Worm (Caenorhabditis elegans) whole organism, L4 larva: Measurements from ENCODE around the gene acr-21.

Experiments
- D1046.2 ChIP-seq: fragments of 200-800 bp; sonication (Bioruptor generic); IDR thresholded peaks from 2 replicates; pipeline ENCODE4 v1.3.6; 2022; ENCODE audit warnings: missing genetic modification characterization, missing compliant biosample characterization
- F49E8.2 ChIP-seq: sonication (generic microtip); optimal IDR thresholded peaks from 2 replicates; lab custom pipeline; 2016; ENCODE audit warnings: missing compliant biosample characterization, mild to moderate bottlenecking, missing genetic modification characterization, borderline replicate concordance
- R02D3.7 ChIP-seq: fragments of 150-350 bp; sonication (generic microtip); optimal IDR thresholded peaks from 3 replicates; lab custom pipeline; 2014; ENCODE audit warnings: missing biosample characterization, missing genetic modification characterization
- T20F7.1 ChIP-seq: fragments of 200-800 bp; sonication (Bioruptor generic); optimal IDR thresholded peaks from 2 replicates; lab custom pipeline; 2018; ENCODE audit warnings: mild to moderate bottlenecking, missing genetic modification characterization, missing compliant biosample characterization
- T26A8.4 ChIP-seq: fragments of 200-800 bp; sonication (Bioruptor generic); IDR thresholded peaks from 2 replicates; pipeline ENCODE4 v1.3.6; 2022; ENCODE audit warnings: missing genetic modification characterization, missing compliant biosample characterization
- ZK337.2 ChIP-seq: fragments of 200-800 bp; sonication (Bioruptor generic); IDR thresholded peaks from 2 replicates; pipeline ENCODE4 v1.3.6; 2022; ENCODE audit warnings: missing genetic modification reagents, missing genetic modification characterization, missing compliant biosample characterization
- ama-1 ChIP-seq: fragments of 150-350 bp; optimal IDR thresholded peaks from 2 replicates; lab custom pipeline; 2014; ENCODE audit warnings: inconsistent platforms, mixed read lengths
- ceh-20 ChIP-seq: fragments of 200-800 bp; sonication (Bioruptor generic); IDR thresholded peaks from 2 replicates; pipeline ENCODE4 v1.3.6; 2022; ENCODE audit warnings: missing genetic modification reagents, missing genetic modification characterization, missing compliant biosample characterization
- ceh-32 ChIP-seq: sonication (generic microtip); optimal IDR thresholded peaks from 2 replicates; lab custom pipeline; 2016; ENCODE audit warnings: mild to moderate bottlenecking, missing genetic modification characterization, missing compliant biosample characterization; ENCODE audit not compliant: poor library complexity
- ceh-82 ChIP-seq: sonication (generic microtip); optimal IDR thresholded peaks from 2 replicates; lab custom pipeline; 2017; ENCODE audit warnings: missing biosample characterization, missing genetic modification characterization
- cey-2 ChIP-seq: sonication (generic microtip); optimal IDR thresholded peaks from 3 replicates; lab custom pipeline; 2017; ENCODE audit warnings: missing genetic modification characterization, mild to moderate bottlenecking, missing compliant biosample characterization, antibody characterized with exemption, borderline replicate concordance; ENCODE audit not compliant: insufficient read depth
- ctbp-1 ChIP-seq: fragments of 200-800 bp; sonication (Bioruptor generic); IDR thresholded peaks from 2 replicates; pipeline ENCODE4 v1.3.6; 2022; ENCODE audit warnings: missing genetic modification reagents, missing genetic modification characterization, missing compliant biosample characterization
- daf-16 ChIP-seq, 3 experiments: sonication (generic microtip); optimal IDR thresholded peaks; 2 replicates each; lab custom pipeline; 2016 to 2017; ENCODE audit warnings: missing genetic modification characterization in 3 of 3, missing genetic modification reagents in 3 of 3, mild to moderate bottlenecking in 2 of 3, missing compliant biosample characterization in 2 of 3, missing biosample characterization in 1 of 3, moderate library complexity in 1 of 3
- daf-19 ChIP-seq: fragments of 200-800 bp; sonication (Bioruptor generic); conservative IDR thresholded peaks from 2 replicates; pipeline ENCODE4 v1.3.6; 2022; ENCODE audit warnings: missing genetic modification characterization, missing compliant biosample characterization
- daf-8 ChIP-seq: fragments of 200-800 bp; sonication (Bioruptor generic); IDR thresholded peaks from 2 replicates; pipeline ENCODE4 v1.3.6; 2022; ENCODE audit warnings: missing genetic modification characterization, missing compliant biosample characterization
- dmd-6 ChIP-seq: fragments of 200-800 bp; sonication (Bioruptor generic); IDR thresholded peaks from 2 replicates; pipeline ENCODE4 v1.3.6; 2022; ENCODE audit warnings: missing genetic modification reagents, missing genetic modification characterization, missing compliant biosample characterization
- dmd-9 ChIP-seq: fragments of 200-800 bp; sonication (Bioruptor generic); IDR thresholded peaks from 2 replicates; pipeline ENCODE4 v1.3.6; 2022; ENCODE audit warnings: missing genetic modification reagents, missing genetic modification characterization, missing compliant biosample characterization
- dpl-1 ChIP-seq: fragments of 150-350 bp; optimal IDR thresholded peaks from 2 replicates; lab custom pipeline; 2014; ENCODE audit warnings: missing biosample characterization, missing genetic modification reagents, missing genetic modification characterization
- dve-1 ChIP-seq: sonication (generic microtip); optimal IDR thresholded peaks from 2 replicates; lab custom pipeline; 2017; ENCODE audit warnings: antibody characterized with exemption, mild to moderate bottlenecking, missing genetic modification characterization, missing compliant biosample characterization; ENCODE audit not compliant: insufficient read depth
- egl-43 ChIP-seq: fragments of 200-800 bp; sonication (Bioruptor generic); IDR thresholded peaks from 2 replicates; pipeline ENCODE4 v1.3.6; 2022; ENCODE audit warnings: missing genetic modification reagents, missing genetic modification characterization, missing compliant biosample characterization
- fkh-10 ChIP-seq: fragments of 150-350 bp; optimal IDR thresholded peaks from 2 replicates; lab custom pipeline; 2014; ENCODE audit warnings: missing biosample characterization, missing genetic modification reagents, missing genetic modification characterization
- gei-8 ChIP-seq: fragments of 200-800 bp; sonication (Bioruptor generic); optimal IDR thresholded peaks from 2 replicates; lab custom pipeline; 2018; ENCODE audit warnings: mild to moderate bottlenecking, missing genetic modification characterization, missing compliant biosample characterization
- hlh-11 ChIP-seq: fragments of 200-800 bp; sonication (Bioruptor generic); optimal IDR thresholded peaks from 2 replicates; lab custom pipeline; 2018; ENCODE audit warnings: mild to moderate bottlenecking, missing genetic modification characterization, missing compliant biosample characterization
- hlh-30 ChIP-seq: sonication (generic microtip); optimal IDR thresholded peaks from 2 replicates; lab custom pipeline; 2017; ENCODE audit warnings: antibody characterized with exemption, mild to moderate bottlenecking, missing genetic modification characterization, missing compliant biosample characterization; ENCODE audit not compliant: insufficient read depth
- hmg-1.1 ChIP-seq: fragments of 200-800 bp; sonication (Bioruptor generic); IDR thresholded peaks from 2 replicates; pipeline ENCODE4 v1.3.6; 2022; ENCODE audit warnings: missing genetic modification reagents, missing genetic modification characterization, missing compliant biosample characterization
- lim-7 ChIP-seq: fragments of 200-800 bp; sonication (Bioruptor generic); IDR thresholded peaks from 2 replicates; pipeline ENCODE4 v1.3.6; 2022; ENCODE audit warnings: missing genetic modification characterization, missing compliant biosample characterization
- lin-1 ChIP-seq: fragments of 200-800 bp; sonication (Bioruptor generic); IDR thresholded peaks from 2 replicates; pipeline ENCODE4 v1.3.6; 2022; ENCODE audit warnings: missing genetic modification reagents, missing genetic modification characterization, missing compliant biosample characterization
- lin-13 ChIP-seq: fragments of 150-350 bp; optimal IDR thresholded peaks from 2 replicates; lab custom pipeline; 2014; ENCODE audit warnings: missing biosample characterization, missing genetic modification reagents, missing genetic modification characterization
- madf-5 ChIP-seq, 2 experiments: fragments of 200-800 bp; sonication (Bioruptor generic); IDR thresholded peaks; 2 replicates each; pipeline ENCODE4 v1.3.6; 2022; ENCODE audit warnings: missing compliant biosample characterization in 2 of 2, missing genetic modification characterization in 2 of 2
- mdl-1 ChIP-seq, 2 experiments: fragments of 150-350 bp in 1 of 2; sonication (generic microtip) in 1 of 2; optimal IDR thresholded peaks; 2 replicates each; lab custom pipeline; 2014 to 2017; ENCODE audit warnings: missing biosample characterization in 2 of 2, missing genetic modification characterization in 2 of 2
- mdt-29 ChIP-seq: fragments of 200-800 bp; sonication (Bioruptor generic); IDR thresholded peaks from 2 replicates; pipeline ENCODE4 v1.3.6; 2022; ENCODE audit warnings: missing genetic modification reagents, missing genetic modification characterization, missing compliant biosample characterization
- mep-1 ChIP-seq: fragments of 150-350 bp; sonication (generic microtip); optimal IDR thresholded peaks from 3 replicates; lab custom pipeline; 2014; ENCODE audit warnings: missing biosample characterization, missing genetic modification characterization
- mxl-3 ChIP-seq: fragments of 200-800 bp; sonication (Bioruptor generic); optimal IDR thresholded peaks from 2 replicates; lab custom pipeline; 2018; ENCODE audit warnings: mild to moderate bottlenecking, missing genetic modification characterization, missing compliant biosample characterization
- nhr-102 ChIP-seq: sonication (generic microtip); optimal IDR thresholded peaks from 2 replicates; lab custom pipeline; 2016; ENCODE audit warnings: mild to moderate bottlenecking, missing genetic modification characterization, moderate library complexity, missing compliant biosample characterization
- nhr-111 ChIP-seq: fragments of 200-800 bp; sonication (Bioruptor generic); optimal IDR thresholded peaks from 2 replicates; lab custom pipeline; 2018; ENCODE audit warnings: mild to moderate bottlenecking, missing genetic modification characterization, missing compliant biosample characterization
- nhr-237 ChIP-seq: sonication (generic microtip); optimal IDR thresholded peaks from 2 replicates; lab custom pipeline; 2017; ENCODE audit warnings: missing biosample characterization, missing genetic modification characterization
- nhr-25 ChIP-seq: sonication (generic microtip); optimal IDR thresholded peaks from 2 replicates; lab custom pipeline; 2017; ENCODE audit warnings: missing genetic modification characterization, mild to moderate bottlenecking, missing compliant biosample characterization, antibody characterized with exemption, moderate library complexity, borderline replicate concordance; ENCODE audit not compliant: insufficient read depth
- nhr-42 ChIP-seq: fragments of 200-800 bp; sonication (Bioruptor generic); IDR thresholded peaks from 2 replicates; pipeline ENCODE4 v1.3.6; 2022; ENCODE audit warnings: missing genetic modification characterization, missing compliant biosample characterization
- nhr-77 ChIP-seq: fragments of 150-350 bp; optimal IDR thresholded peaks from 2 replicates; lab custom pipeline; 2014; ENCODE audit warnings: missing biosample characterization, missing genetic modification characterization
- rbr-2 ChIP-seq: sonication (generic microtip); optimal IDR thresholded peaks from 2 replicates; lab custom pipeline; 2016; ENCODE audit warnings: missing genotype, missing genetic modification characterization, missing compliant biosample characterization
- saeg-2 ChIP-seq: fragments of 200-800 bp; sonication (Bioruptor generic); IDR thresholded peaks from 2 replicates; pipeline ENCODE4 v1.3.6; 2022; ENCODE audit warnings: missing genetic modification reagents, missing genetic modification characterization, missing compliant biosample characterization
- sdz-12 ChIP-seq: fragments of 200-800 bp; sonication (Bioruptor generic); optimal IDR thresholded peaks from 2 replicates; lab custom pipeline; 2018; ENCODE audit warnings: mild to moderate bottlenecking, missing genetic modification characterization, missing compliant biosample characterization
- set-16 ChIP-seq: fragments of 200-800 bp; sonication (Bioruptor generic); IDR thresholded peaks from 2 replicates; pipeline ENCODE4 v1.3.6; 2022; ENCODE audit warnings: missing genetic modification reagents, missing genetic modification characterization, missing compliant biosample characterization
- snpc-1.2 ChIP-seq: fragments of 200-800 bp; sonication (Bioruptor generic); IDR thresholded peaks from 2 replicates; pipeline ENCODE4 v1.3.6; 2022; ENCODE audit warnings: missing genetic modification reagents, missing genetic modification characterization, missing compliant biosample characterization
- unc-62 ChIP-seq, 3 experiments: fragments of 150-350 bp in 1 of 3; sonication (generic microtip); optimal IDR thresholded peaks in 2 of 3; peaks in 1 of 3; 1 replicate in 1 of 3; 2 replicates in 2 of 3; lab custom pipeline; 2014 to 2017; ENCODE audit warnings: missing biosample characterization in 3 of 3, missing genetic modification characterization in 3 of 3, missing genetic modification reagents in 3 of 3, missing genotype in 1 of 3
- vab-7 ChIP-seq: fragments of 200-800 bp; sonication (Bioruptor generic); IDR thresholded peaks from 2 replicates; pipeline ENCODE4 v1.3.6; 2022; ENCODE audit warnings: missing genetic modification reagents, missing genetic modification characterization, missing compliant biosample characterization
- zip-11 ChIP-seq: fragments of 200-800 bp; sonication (Bioruptor generic); IDR thresholded peaks from 2 replicates; pipeline ENCODE4 v1.3.6; 2022; ENCODE audit warnings: missing genetic modification characterization, missing compliant biosample characterization

The acr-21 gene

ce11 chrIII:6606022-6606467 is 24.4 kb downstream of the acr-21 start:
- TF ChIP-seq rbr-2 (tag; lab: Kevin White, UChicago): peak; percentile 59
- peak; percentile 87 for TF ChIP-seq mep-1 (tag; lab: Kevin White, UChicago)
- TF ChIP-seq nhr-237 (tag; lab: Kevin White, UChicago): no peak
- TF ChIP-seq F49E8.2: peak; percentile 29
- no peak for TF ChIP-seq R02D3.7 (tag; lab: Kevin White, UChicago)
- TF ChIP-seq hlh-11 (tag; lab: Kevin White, UChicago): peak; percentile 86
- peak; percentile 65; the same call in 1 of the 2 replicates for TF ChIP-seq egl-43 (GFP tag; lab: Robert Waterston, UW)
- TF ChIP-seq daf-8 (GFP tag; lab: Robert Waterston, UW): no peak
- TF ChIP-seq hlh-30 (tag; lab: Kevin White, UChicago): peak; percentile 95
- peak; percentile 63; the same call in 1 of the 2 replicates for TF ChIP-seq nhr-42 (GFP tag; lab: Robert Waterston, UW)
- TF ChIP-seq ceh-20 (GFP tag; lab: Robert Waterston, UW): peak; percentile 61
- 0 out of 2 replicates have a peak, but pooled peaks have one; percentile 33 for TF ChIP-seq ZK337.2 (GFP tag; lab: Robert Waterston, UW)
- peak; percentile 62 for TF ChIP-seq dmd-6
- TF ChIP-seq saeg-2 (GFP tag; lab: Robert Waterston, UW): peak; percentile 63; the same call in 1 of the 2 replicates
- TF ChIP-seq T20F7.1: peak; percentile 67
- peak; percentile 66 for TF ChIP-seq ctbp-1 (GFP tag; lab: Robert Waterston, UW)
- TF ChIP-seq hmg-1.1 (GFP tag; lab: Robert Waterston, UW): peak; percentile 74
- peak; percentile 17 to 68 for TF ChIP-seq daf-16 (GFP tag; optimal IDR thresholded peaks at IDR 0.05; lab: Kevin White, UChicago)
- peak; percentile 68 for TF ChIP-seq daf-16 (tag; optimal IDR thresholded peaks at IDR 0.05; lab: Kevin White, UChicago)
- TF ChIP-seq dpl-1: peak; percentile 62
- TF ChIP-seq lin-13: peak; percentile 7
- TF ChIP-seq dmd-9: 0 out of 2 replicates have a peak, but pooled peaks have one; percentile 25
- peak in 1 of 2 experiments; percentile 92 for TF ChIP-seq unc-62 (GFP tag; optimal IDR thresholded peaks at IDR 0.05 in 1 of 2; lab: Kevin White, UChicago)
- no peak for TF ChIP-seq unc-62 (tag; optimal IDR thresholded peaks at IDR 0.05; lab: Kevin White, UChicago)
- 0 out of 2 replicates have a peak, but pooled peaks have one; percentile 66 for TF ChIP-seq daf-19 (GFP tag; lab: Robert Waterston, UW)
- peak; percentile 83 for TF ChIP-seq mxl-3 (GFP tag; lab: Kevin White, UChicago)
- TF ChIP-seq sdz-12 (GFP tag; lab: Kevin White, UChicago): peak; percentile 54
- TF ChIP-seq fkh-10 (GFP tag; lab: Kevin White, UChicago): no peak
- TF ChIP-seq D1046.2: no peak; the same call in 1 of the 2 replicates
- peak; percentile 63 for TF ChIP-seq nhr-102
- 0 out of 2 replicates have a peak, but pooled peaks have one; percentile 24 for TF ChIP-seq set-16 (GFP tag; lab: Robert Waterston, UW)
- TF ChIP-seq lim-7 (GFP tag; lab: Robert Waterston, UW): peak; percentile 54; the same call in 1 of the 2 replicates
- peak; percentile 72 for TF ChIP-seq lin-1 (GFP tag; lab: Robert Waterston, UW)
- TF ChIP-seq ceh-32 (tag; lab: Kevin White, UChicago): no peak
- 0 out of 2 replicates have a peak, but pooled peaks have one; percentile 10 for TF ChIP-seq vab-7 (GFP tag; lab: Robert Waterston, UW)
- TF ChIP-seq madf-5 (GFP tag; IDR thresholded peaks at IDR 0.05; lab: Robert Waterston, UW): 0 out of 4 replicates have a peak, but pooled peaks have one; percentile 21 to 57
- no peak for TF ChIP-seq snpc-1.2 (GFP tag; lab: Robert Waterston, UW)
- peak; percentile 95 for TF ChIP-seq ama-1 (lab: Kevin White, UChicago)
- TF ChIP-seq nhr-111: peak; percentile 49
- TF ChIP-seq mdl-1 (tag; optimal IDR thresholded peaks at IDR 0.05; lab: Kevin White, UChicago): peak; percentile 88 to 94
- TF ChIP-seq nhr-25 (tag; lab: Kevin White, UChicago): peak; percentile 69
- peak; percentile 86 for TF ChIP-seq dve-1 (tag; lab: Kevin White, UChicago)
- TF ChIP-seq mdt-29 (GFP tag; lab: Robert Waterston, UW): peak; percentile 54; the same call in 1 of the 2 replicates
- TF ChIP-seq ceh-82 (tag; lab: Kevin White, UChicago): no peak
- peak; percentile 30 for TF ChIP-seq gei-8 (GFP tag; lab: Kevin White, UChicago)
- TF ChIP-seq nhr-77: peak; percentile 44
- TF ChIP-seq T26A8.4 (GFP tag; lab: Robert Waterston, UW): peak; percentile 74
- peak; percentile 7 for TF ChIP-seq cey-2 (tag; lab: Kevin White, UChicago)
- TF ChIP-seq zip-11: no peak
